Worm (Caenorhabditis elegans) whole organism, midembryonic: Measurements from ENCODE around the gene mtre-1.

ENCODE experiments used
- T22C8.4 ChIP-seq: fragments of 200-800 bp; sonication (Bioruptor generic); IDR thresholded peaks from 2 replicates; pipeline ENCODE4 v1.3.6; 2022; ENCODE audit warnings: missing genetic modification characterization, missing compliant biosample characterization
- cog-1 ChIP-seq: sonication (generic microtip); optimal IDR thresholded peaks from 2 replicates; lab custom pipeline; 2016; ENCODE audit warnings: missing genetic modification characterization, missing compliant biosample characterization
- flt-1 ChIP-seq: fragments of 200-800 bp; sonication (Bioruptor generic); IDR thresholded peaks from 2 replicates; pipeline ENCODE4 v1.3.6; 2022; ENCODE audit warnings: missing genetic modification characterization, missing compliant biosample characterization
- klf-2 ChIP-seq: fragments of 200-800 bp; sonication (Bioruptor generic); conservative IDR thresholded peaks from 2 replicates; pipeline ENCODE4 v1.3.6; 2022; ENCODE audit warnings: missing genetic modification reagents, missing genetic modification characterization, missing compliant biosample characterization
- med-1 ChIP-seq: sonication (generic microtip); optimal IDR thresholded peaks from 2 replicates; lab custom pipeline; 2017; ENCODE audit warnings: missing genetic modification characterization, mild to moderate bottlenecking, missing compliant biosample characterization, antibody characterized with exemption, missing genetic modification reagents; ENCODE audit not compliant: insufficient read depth
- ref-1 ChIP-seq: fragments of 200-800 bp; sonication (Bioruptor generic); conservative IDR thresholded peaks from 2 replicates; pipeline ENCODE4 v1.3.6; 2022; ENCODE audit warnings: missing genetic modification reagents, missing genetic modification characterization, missing compliant biosample characterization
- tab-1 ChIP-seq: fragments of 200-800 bp; sonication (Bioruptor generic); IDR thresholded peaks from 2 replicates; pipeline ENCODE4 v1.3.6; 2022; ENCODE audit warnings: missing genetic modification characterization, missing compliant biosample characterization
- ztf-23 ChIP-seq: fragments of 200-800 bp; sonication (Bioruptor generic); IDR thresholded peaks from 2 replicates; pipeline ENCODE4 v1.3.6; 2022; ENCODE audit warnings: missing genetic modification reagents, missing genetic modification characterization, missing compliant biosample characterization
- ztf-29 ChIP-seq: fragments of 200-800 bp; sonication (Bioruptor generic); IDR thresholded peaks from 2 replicates; pipeline ENCODE4 v1.3.6; 2022; ENCODE audit warnings: missing genetic modification reagents, missing genetic modification characterization, missing compliant biosample characterization

- TF ChIP-seq T22C8.4 (GFP tag; lab: Robert Waterston, UW) (no peak), cog-1 (tag; lab: Kevin White, UChicago) (no peak), klf-2 (no peak), ref-1 (GFP tag; lab: Robert Waterston, UW) (no peak), flt-1 (no peak), med-1 (GFP tag; lab: Kevin White, UChicago) (no peak), ztf-29 (no peak), tab-1 (no peak), ztf-23 (no peak)
These were observed 43.4 kb downstream of the mtre-1 start for ce11 chrII:8006962-8007361.
